Worm (Caenorhabditis elegans) whole organism, late embryonic: ENCODE measurements around the gene snt-1.

Experiments used
- C08G9.2 ChIP-seq: sonication (generic microtip); optimal IDR thresholded peaks from 2 replicates; lab custom pipeline; 2016; ENCODE audit warnings: mild to moderate bottlenecking, missing genetic modification characterization, moderate library complexity, missing compliant biosample characterization
- F13H6.1 ChIP-seq: sonication (generic microtip); optimal IDR thresholded peaks from 2 replicates; lab custom pipeline; 2016; ENCODE audit warnings: missing genetic modification characterization, missing compliant biosample characterization
- Y22D7AL.16 ChIP-seq: sonication (generic microtip); optimal IDR thresholded peaks from 2 replicates; lab custom pipeline; 2016; ENCODE audit warnings: missing genetic modification characterization, missing compliant biosample characterization
- ahr-1 ChIP-seq: sonication (generic microtip); optimal IDR thresholded peaks from 2 replicates; lab custom pipeline; 2016; ENCODE audit warnings: missing genetic modification characterization, missing compliant biosample characterization
- ceh-14 ChIP-seq: sonication (generic microtip); optimal IDR thresholded peaks from 2 replicates; lab custom pipeline; 2016; ENCODE audit warnings: missing genotype, missing genetic modification characterization, missing compliant biosample characterization
- ceh-18 ChIP-seq: sonication (generic microtip); optimal IDR thresholded peaks from 2 replicates; lab custom pipeline; 2016; ENCODE audit warnings: missing genetic modification characterization, missing compliant biosample characterization
- ceh-19 ChIP-seq: fragments of 200-800 bp; sonication (Bioruptor generic); optimal IDR thresholded peaks from 2 replicates; lab custom pipeline; 2018; ENCODE audit warnings: mild to moderate bottlenecking, missing genetic modification characterization, missing compliant biosample characterization
- ceh-2 ChIP-seq: sonication (generic microtip); optimal IDR thresholded peaks from 2 replicates; lab custom pipeline; 2016; ENCODE audit warnings: missing genotype, missing genetic modification characterization, missing compliant biosample characterization
- ceh-24 ChIP-seq: sonication (generic microtip); optimal IDR thresholded peaks from 2 replicates; lab custom pipeline; 2016; ENCODE audit warnings: mild to moderate bottlenecking, missing genetic modification characterization, missing compliant biosample characterization
- ceh-30 ChIP-seq: fragments of 150-350 bp; optimal IDR thresholded peaks from 2 replicates; lab custom pipeline; 2014; ENCODE audit warnings: missing biosample characterization, missing genetic modification characterization
- ceh-31 ChIP-seq: sonication (generic microtip); optimal IDR thresholded peaks from 2 replicates; lab custom pipeline; 2016; ENCODE audit warnings: missing genetic modification characterization, missing compliant biosample characterization
- ceh-34 ChIP-seq: sonication (generic microtip); optimal IDR thresholded peaks from 2 replicates; lab custom pipeline; 2016; ENCODE audit warnings: mild to moderate bottlenecking, missing genetic modification characterization, missing compliant biosample characterization
- ceh-45 ChIP-seq: fragments of 200-800 bp; sonication (Bioruptor generic); IDR thresholded peaks from 2 replicates; pipeline ENCODE4 v1.3.6; 2022; ENCODE audit warnings: missing genetic modification reagents, missing genetic modification characterization, missing compliant biosample characterization
- ceh-6 ChIP-seq: fragments of 200-800 bp; sonication (Bioruptor generic); optimal IDR thresholded peaks from 2 replicates; lab custom pipeline; 2018; ENCODE audit warnings: mild to moderate bottlenecking, missing genetic modification characterization, missing compliant biosample characterization
- che-1 ChIP-seq: sonication (generic microtip); optimal IDR thresholded peaks from 2 replicates; lab custom pipeline; 2016; ENCODE audit warnings: mild to moderate bottlenecking, missing genetic modification characterization, missing compliant biosample characterization
- dmd-4 ChIP-seq: sonication (generic microtip); optimal IDR thresholded peaks from 2 replicates; lab custom pipeline; 2016; ENCODE audit warnings: borderline replicate concordance, missing genetic modification characterization, missing compliant biosample characterization
- dve-1 ChIP-seq: sonication (generic microtip); optimal IDR thresholded peaks from 2 replicates; lab custom pipeline; 2017; ENCODE audit warnings: antibody characterized with exemption, mild to moderate bottlenecking, missing genetic modification characterization, missing compliant biosample characterization
- ets-4 ChIP-seq: sonication (generic microtip); optimal IDR thresholded peaks from 2 replicates; lab custom pipeline; 2016; ENCODE audit warnings: missing genetic modification characterization, missing compliant biosample characterization
- eyg-1 ChIP-seq: sonication (generic microtip); optimal IDR thresholded peaks from 2 replicates; lab custom pipeline; 2016; ENCODE audit warnings: missing genotype, missing genetic modification characterization, missing compliant biosample characterization
- fax-1 ChIP-seq: sonication (generic microtip); optimal IDR thresholded peaks from 2 replicates; lab custom pipeline; 2016; ENCODE audit warnings: missing genotype, missing genetic modification characterization, missing compliant biosample characterization
- fkh-10 ChIP-seq: fragments of 150-350 bp; optimal IDR thresholded peaks from 2 replicates; lab custom pipeline; 2014; ENCODE audit warnings: missing biosample characterization, missing genetic modification reagents, missing genetic modification characterization
- gmeb-2 ChIP-seq: sonication (generic microtip); optimal IDR thresholded peaks from 2 replicates; lab custom pipeline; 2016; ENCODE audit warnings: missing genetic modification characterization, inconsistent platforms, missing compliant biosample characterization
- hlh-13 ChIP-seq: fragments of 200-800 bp; sonication (Bioruptor generic); optimal IDR thresholded peaks from 2 replicates; lab custom pipeline; 2018; ENCODE audit warnings: mild to moderate bottlenecking, missing genetic modification characterization, missing compliant biosample characterization
- hlh-15 ChIP-seq: sonication (generic microtip); optimal IDR thresholded peaks from 2 replicates; lab custom pipeline; 2016; ENCODE audit warnings: missing genetic modification characterization, missing compliant biosample characterization
- hlh-8 ChIP-seq: sonication (generic microtip); optimal IDR thresholded peaks from 2 replicates; lab custom pipeline; 2016; ENCODE audit warnings: missing genotype, missing genetic modification characterization, missing compliant biosample characterization
- lim-6 ChIP-seq: sonication (generic microtip); optimal IDR thresholded peaks from 2 replicates; lab custom pipeline; 2016; ENCODE audit warnings: missing genetic modification characterization, missing compliant biosample characterization
- madf-2 ChIP-seq: sonication (generic microtip); optimal IDR thresholded peaks from 2 replicates; lab custom pipeline; 2017; ENCODE audit warnings: missing genetic modification characterization, missing compliant biosample characterization
- mec-3 ChIP-seq: sonication (generic microtip); optimal IDR thresholded peaks from 2 replicates; lab custom pipeline; 2016; ENCODE audit warnings: borderline replicate concordance, missing genetic modification characterization, missing compliant biosample characterization
- nfya-1 ChIP-seq: sonication (generic microtip); optimal IDR thresholded peaks from 2 replicates; lab custom pipeline; 2017; ENCODE audit warnings: missing genetic modification characterization, mild to moderate bottlenecking, missing compliant biosample characterization, antibody characterized with exemption, moderate library complexity
- nhr-11 ChIP-seq: fragments of 150-350 bp; optimal IDR thresholded peaks from 2 replicates; lab custom pipeline; 2014; ENCODE audit warnings: missing biosample characterization, missing genetic modification characterization
- nhr-232 ChIP-seq: sonication (generic microtip); optimal IDR thresholded peaks from 2 replicates; lab custom pipeline; 2016; ENCODE audit warnings: missing genetic modification characterization, missing compliant biosample characterization
- npax-4 ChIP-seq: sonication (generic microtip); optimal IDR thresholded peaks from 2 replicates; lab custom pipeline; 2016; ENCODE audit warnings: missing genetic modification characterization, missing compliant biosample characterization
- odd-2 ChIP-seq: sonication (generic microtip); optimal IDR thresholded peaks from 2 replicates; lab custom pipeline; 2017; ENCODE audit warnings: antibody characterized with exemption, mild to moderate bottlenecking, missing genetic modification characterization, missing compliant biosample characterization
- pat-9 ChIP-seq: fragments of 200-800 bp; sonication (Bioruptor generic); optimal IDR thresholded peaks from 2 replicates; lab custom pipeline; 2018; ENCODE audit warnings: mild to moderate bottlenecking, missing genetic modification characterization, moderate library complexity, missing compliant biosample characterization
- pha-2 ChIP-seq: sonication (generic microtip); optimal IDR thresholded peaks from 2 replicates; lab custom pipeline; 2017; ENCODE audit warnings: mild to moderate bottlenecking, missing genetic modification characterization, missing compliant biosample characterization
- pha-4 ChIP-seq: fragments of 150-350 bp; optimal IDR thresholded peaks from 2 replicates; lab custom pipeline; 2018; ENCODE audit warnings: missing biosample characterization, missing genetic modification reagents, missing genetic modification characterization
- pros-1 ChIP-seq: fragments of 150-350 bp; optimal IDR thresholded peaks from 2 replicates; lab custom pipeline; 2014; ENCODE audit warnings: missing biosample characterization, missing genetic modification reagents, missing genetic modification characterization
- ref-2 ChIP-seq: sonication (generic microtip); optimal IDR thresholded peaks from 2 replicates; lab custom pipeline; 2016; ENCODE audit warnings: missing genetic modification characterization, missing compliant biosample characterization
- rnt-1 ChIP-seq: sonication (generic microtip); optimal IDR thresholded peaks from 2 replicates; lab custom pipeline; 2016; ENCODE audit warnings: missing genetic modification characterization, missing compliant biosample characterization
- sdc-2 ChIP-seq: sonication (generic microtip); optimal IDR thresholded peaks from 2 replicates; lab custom pipeline; 2016; ENCODE audit warnings: missing genotype, missing genetic modification characterization, missing compliant biosample characterization
- sox-2 ChIP-seq: fragments of 200-800 bp; sonication (Bioruptor generic); IDR thresholded peaks from 2 replicates; pipeline ENCODE4 v1.3.6; 2022; ENCODE audit warnings: missing genetic modification reagents, missing genetic modification characterization, missing compliant biosample characterization
- syd-9 ChIP-seq: sonication (generic microtip); optimal IDR thresholded peaks from 2 replicates; lab custom pipeline; 2016; ENCODE audit warnings: mild to moderate bottlenecking, missing genetic modification characterization, moderate library complexity, missing compliant biosample characterization
- tbx-2 ChIP-seq: sonication (generic microtip); optimal IDR thresholded peaks from 2 replicates; lab custom pipeline; 2016; ENCODE audit warnings: missing genetic modification characterization, missing compliant biosample characterization
- tbx-7 ChIP-seq: sonication (generic microtip); optimal IDR thresholded peaks from 2 replicates; lab custom pipeline; 2016; ENCODE audit warnings: missing genotype, missing genetic modification characterization, missing compliant biosample characterization
- ttx-3 ChIP-seq: sonication (generic microtip); optimal IDR thresholded peaks from 2 replicates; lab custom pipeline; 2016; ENCODE audit warnings: missing genetic modification reagents, missing genetic modification characterization, missing compliant biosample characterization
- unc-55 ChIP-seq: sonication (generic microtip); optimal IDR thresholded peaks from 2 replicates; lab custom pipeline; 2017; ENCODE audit warnings: missing biosample characterization, missing genetic modification reagents, missing genetic modification characterization
- unc-86 ChIP-seq: sonication (generic microtip); optimal IDR thresholded peaks from 2 replicates; lab custom pipeline; 2016; ENCODE audit warnings: missing genetic modification characterization, missing compliant biosample characterization
- ztf-16 ChIP-seq: sonication (generic microtip); optimal IDR thresholded peaks from 2 replicates; lab custom pipeline; 2017; ENCODE audit warnings: missing genetic modification characterization, missing compliant biosample characterization

The snt-1 gene

DNA sequence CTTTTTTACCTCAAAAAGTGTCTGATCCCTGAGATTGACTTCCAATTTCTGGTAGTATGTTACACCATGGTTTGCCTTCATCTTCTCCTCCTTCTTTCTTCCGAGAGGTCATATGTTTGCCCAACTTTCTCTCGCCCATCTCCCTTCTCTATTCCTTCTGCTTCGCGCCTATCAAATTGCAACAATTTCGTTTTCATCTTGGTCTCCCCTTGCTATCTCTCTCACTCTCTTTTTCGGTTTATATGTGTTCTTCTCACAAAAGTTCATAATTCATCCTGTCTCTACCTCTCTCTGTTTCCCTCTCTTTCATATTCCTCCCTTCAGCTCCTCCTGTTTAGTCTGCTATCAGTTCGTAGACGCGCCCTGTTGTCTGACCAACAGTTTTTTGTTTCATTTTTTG, 16.0 kb downstream of the snt-1 start (continued):
- TF ChIP-seq ztf-16 (tag; lab: Kevin White, UChicago) (no peak), hlh-13 (GFP tag; lab: Kevin White, UChicago) (no peak), madf-2 (tag; lab: Kevin White, UChicago) (no peak), odd-2 (tag; lab: Kevin White, UChicago) (no peak), hlh-15 (no peak), ceh-30 (no peak), sox-2 (GFP tag; lab: Robert Waterston, UW) (no peak), unc-55 (no peak), syd-9 (tag; lab: Kevin White, UChicago) (no peak), fkh-10 (no peak), rnt-1 (peak; percentile 31), ets-4 (tag; lab: Kevin White, UChicago) (no peak), lim-6 (tag; lab: Kevin White, UChicago) (no peak), mec-3 (tag; lab: Kevin White, UChicago) (no peak), dve-1 (tag; lab: Kevin White, UChicago) (no peak), hlh-8 (tag; lab: Kevin White, UChicago) (peak; percentile 12), ahr-1 (tag; lab: Kevin White, UChicago) (no peak), F13H6.1 (tag; lab: Kevin White, UChicago) (no peak)

DNA sequence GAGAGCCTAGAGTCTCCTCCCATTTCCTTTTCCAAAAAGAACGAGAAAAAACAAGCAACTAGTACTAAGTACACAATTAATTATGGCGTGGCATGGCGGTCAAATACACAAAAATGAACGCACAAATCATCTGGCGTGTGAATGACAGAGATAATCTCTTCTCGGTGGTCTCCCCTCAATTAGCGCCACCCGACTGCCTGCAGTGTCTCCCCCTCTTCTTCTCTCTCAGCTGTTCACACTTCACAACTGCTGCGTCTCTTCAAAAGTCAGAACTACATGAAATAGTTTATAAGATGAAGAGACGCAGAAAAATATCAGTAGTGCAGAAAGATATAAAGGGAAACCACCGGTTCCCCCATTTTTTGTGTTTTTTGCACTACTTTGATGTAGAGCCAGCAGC, 16.6 kb downstream of the snt-1 start:
- peak; percentile 68 for TF ChIP-seq ceh-18 (tag; lab: Kevin White, UChicago)
- no peak for TF ChIP-seq sox-2 (GFP tag; lab: Robert Waterston, UW)
- no peak for TF ChIP-seq dve-1 (tag; lab: Kevin White, UChicago)
- no peak for TF ChIP-seq eyg-1 (tag; lab: Kevin White, UChicago)
- peak; percentile 51 for TF ChIP-seq ceh-34 (tag; lab: Kevin White, UChicago)
- no peak for TF ChIP-seq ceh-45 (GFP tag; lab: Robert Waterston, UW)
- TF ChIP-seq ceh-14 (tag; lab: Kevin White, UChicago): peak; percentile 68
- TF ChIP-seq pat-9: no peak
- TF ChIP-seq ceh-19 (GFP tag; lab: Kevin White, UChicago): peak; percentile 21
- peak; percentile 6 for TF ChIP-seq ceh-24
- TF ChIP-seq pros-1 (tag; lab: Kevin White, UChicago): peak; percentile 15
- no peak for TF ChIP-seq gmeb-2 (tag; lab: Kevin White, UChicago)
- TF ChIP-seq nhr-232 (tag; lab: Kevin White, UChicago): no peak
- TF ChIP-seq nhr-11 (tag; lab: Kevin White, UChicago): no peak
- TF ChIP-seq hlh-8 (tag; lab: Kevin White, UChicago): no peak
- no peak for TF ChIP-seq unc-86
- no peak for TF ChIP-seq C08G9.2 (tag; lab: Kevin White, UChicago)
- TF ChIP-seq fax-1 (tag; lab: Kevin White, UChicago): no peak
- TF ChIP-seq tbx-7: no peak
- no peak for TF ChIP-seq che-1 (tag; lab: Kevin White, UChicago)
- TF ChIP-seq ets-4 (tag; lab: Kevin White, UChicago): no peak
- peak; percentile 16 for TF ChIP-seq ttx-3 (tag; lab: Kevin White, UChicago)
- TF ChIP-seq pha-4: no peak
- peak; percentile 77 for TF ChIP-seq rnt-1
- no peak for TF ChIP-seq npax-4 (tag; lab: Kevin White, UChicago)
- peak; percentile 62 for TF ChIP-seq ref-2 (tag; lab: Kevin White, UChicago)
- no peak for TF ChIP-seq sdc-2
- TF ChIP-seq ceh-6 (GFP tag; lab: Kevin White, UChicago): no peak
- no peak for TF ChIP-seq pha-2 (tag; lab: Kevin White, UChicago)
- TF ChIP-seq F13H6.1 (tag; lab: Kevin White, UChicago): peak; percentile 20
- TF ChIP-seq ceh-31 (tag; lab: Kevin White, UChicago): peak; percentile 73
- TF ChIP-seq unc-55: peak; percentile 87
- TF ChIP-seq Y22D7AL.16 (tag; lab: Kevin White, UChicago): no peak
- peak; percentile 49 for TF ChIP-seq ceh-2 (tag; lab: Kevin White, UChicago)
- peak; percentile 81 for TF ChIP-seq tbx-2 (tag; lab: Kevin White, UChicago)
- TF ChIP-seq ahr-1 (tag; lab: Kevin White, UChicago): no peak
- TF ChIP-seq dmd-4 (tag; lab: Kevin White, UChicago): peak; percentile 50
- TF ChIP-seq mec-3 (tag; lab: Kevin White, UChicago): no peak
- peak; percentile 54 for TF ChIP-seq nfya-1 (tag; lab: Kevin White, UChicago)
